Worm (Caenorhabditis elegans): Measurements from ENCODE around the gene pdi-6.

pdi-6 gene

ce11 chrX:7068400-7068799 lies at the start of gene pdi-6 (continued):
- TF ChIP-seq alr-1 (tag; optimal IDR thresholded peaks at IDR 0.05; ENCODE audit: borderline replicate concordance): no peak
- TF ChIP-seq pax-3 (tag; optimal IDR thresholded peaks at IDR 0.05): peak; percentile 81
- no peak for TF ChIP-seq unc-30 (tag; optimal IDR thresholded peaks at IDR 0.05)
- peak; percentile 78 for TF ChIP-seq fkh-8 (tag; optimal IDR thresholded peaks at IDR 0.05)
- peak; percentile 86 for TF ChIP-seq skn-1 (tag; optimal IDR thresholded peaks at IDR 0.05)
- TF ChIP-seq irx-1 (tag; optimal IDR thresholded peaks at IDR 0.05): peak; percentile 74
- peak; percentile 5 for TF ChIP-seq pqm-1 (tag; optimal IDR thresholded peaks at IDR 0.05)
- peak; percentile 60 for TF ChIP-seq unc-98 (GFP tag; IDR thresholded peaks at IDR 0.05)
- peak; percentile 81 for TF ChIP-seq zip-4 (GFP tag; optimal IDR thresholded peaks at IDR 0.05)
- peak; percentile 94 for TF ChIP-seq lin-15B (tag; optimal IDR thresholded peaks at IDR 0.05)
- peak; percentile 54 for TF ChIP-seq unc-86 (tag; optimal IDR thresholded peaks at IDR 0.05)
- peak; percentile 96 for TF ChIP-seq rnt-1 (tag; optimal IDR thresholded peaks at IDR 0.05)
- peak; percentile 53 for TF ChIP-seq hpl-2 (GFP tag; optimal IDR thresholded peaks at IDR 0.05)
- no peak for TF ChIP-seq hlh-17 (GFP tag; optimal IDR thresholded peaks at IDR 0.05; ENCODE audit: borderline replicate concordance)
- TF ChIP-seq lin-39 (tag; optimal IDR thresholded peaks at IDR 0.05): peak; percentile 57
- TF ChIP-seq sptf-1 (tag; optimal IDR thresholded peaks at IDR 0.05): no peak
- no peak for TF ChIP-seq efl-3 (GFP tag; optimal IDR thresholded peaks at IDR 0.05)
- peak; percentile 67 to 78 (median 76) for TF ChIP-seq dpl-1 (GFP tag; optimal IDR thresholded peaks at IDR 0.05)
- TF ChIP-seq pag-3 (tag; optimal IDR thresholded peaks at IDR 0.05; ENCODE audit: borderline replicate concordance, insufficient read depth): no peak
- TF ChIP-seq mab-9 (GFP tag; IDR thresholded peaks at IDR 0.05): peak; percentile 65
- no peak for TF ChIP-seq hlh-4 (tag; optimal IDR thresholded peaks at IDR 0.05)
- TF ChIP-seq fos-1 (tag; optimal IDR thresholded peaks at IDR 0.05): peak; percentile 55
- peak; percentile 78 for TF ChIP-seq egl-13 (tag; optimal IDR thresholded peaks at IDR 0.05)
- TF ChIP-seq elt-2 (tag; optimal IDR thresholded peaks at IDR 0.05): peak; percentile 81
- TF ChIP-seq ceh-90 (tag; optimal IDR thresholded peaks at IDR 0.05): peak; percentile 77
- peak; percentile 84; the same call in 1 of the 2 replicates for TF ChIP-seq ceh-88 (GFP tag; IDR thresholded peaks at IDR 0.05)
- TF ChIP-seq nhr-77 (tag; optimal IDR thresholded peaks at IDR 0.05): peak; percentile 85
- no peak for TF ChIP-seq ceh-8 (GFP tag; optimal IDR thresholded peaks at IDR 0.05)
- peak; percentile 13 for TF ChIP-seq fkh-10 (GFP tag; optimal IDR thresholded peaks at IDR 0.05)
- peak; percentile 90 for TF ChIP-seq nhr-20 (tag; optimal IDR thresholded peaks at IDR 0.05)
- peak; percentile 64 for TF ChIP-seq F16B12.6 (tag; optimal IDR thresholded peaks at IDR 0.05)

- TF ChIP-seq nhr-77 (tag; optimal IDR thresholded peaks at IDR 0.05) (no peak), fos-1 (tag; optimal IDR thresholded peaks at IDR 0.05) (no peak), F16B12.6 (tag; optimal IDR thresholded peaks at IDR 0.05) (no peak), lin-13 (GFP tag; optimal IDR thresholded peaks at IDR 0.05) (no peak)
Measured at ce11 chrX:7116896-7117295, 48.5 kb upstream of the pdi-6 start, which contains the start of gene hen-1. Gene hen-1 (minus strand): TSS chrX:7116996.

ce11 chrX:7112589-7112988 lies 44.2 kb upstream of the pdi-6 start, which contains the start of gene C36B7.1:
Gene C36B7.1 (plus strand): TSS chrX:7112889.
- no peak for TF ChIP-seq nhr-28 (tag; optimal IDR thresholded peaks at IDR 0.05)
- TF ChIP-seq snu-23 (GFP tag; optimal IDR thresholded peaks at IDR 0.05): no peak
- TF ChIP-seq mef-2 (tag; optimal IDR thresholded peaks at IDR 0.05): no peak
- no peak for TF ChIP-seq nhr-12 (tag; optimal IDR thresholded peaks at IDR 0.05)
- TF ChIP-seq vab-15 (tag; optimal IDR thresholded peaks at IDR 0.05): no peak
- no peak for TF ChIP-seq efl-3 (GFP tag; optimal IDR thresholded peaks at IDR 0.05)
- TF ChIP-seq unc-30 (tag; optimal IDR thresholded peaks at IDR 0.05): no peak
- no peak for TF ChIP-seq nhr-71 (tag; optimal IDR thresholded peaks at IDR 0.05)
- no peak for TF ChIP-seq zag-1 (tag; optimal IDR thresholded peaks at IDR 0.05)
- TF ChIP-seq fkh-8 (tag; optimal IDR thresholded peaks at IDR 0.05): no peak
- TF ChIP-seq pag-3 (tag; optimal IDR thresholded peaks at IDR 0.05; ENCODE audit: borderline replicate concordance, insufficient read depth): no peak
- TF ChIP-seq lin-14 (GFP tag; optimal IDR thresholded peaks at IDR 0.05): no peak
- no peak for TF ChIP-seq ceh-63 (GFP tag; optimal IDR thresholded peaks at IDR 0.05)
- no peak for TF ChIP-seq fkh-4 (tag; optimal IDR thresholded peaks at IDR 0.05; ENCODE audit: borderline replicate concordance)
- no peak for TF ChIP-seq nhr-77 (tag; optimal IDR thresholded peaks at IDR 0.05)
